Fruit fly (Drosophila melanogaster) ovary, adult (tissue): ENCODE measurements around the gene CG42570.

Source experiments
- CG17801 ChIP-seq: fragments of 200-800 bp; optimal IDR thresholded peaks from 2 replicates; lab custom pipeline; 2019; ENCODE audit warnings: missing biosample characterization, mild to moderate bottlenecking, missing genetic modification characterization, moderate library complexity; ENCODE audit not compliant: partially characterized antibody

Gene CG42570

DNA sequence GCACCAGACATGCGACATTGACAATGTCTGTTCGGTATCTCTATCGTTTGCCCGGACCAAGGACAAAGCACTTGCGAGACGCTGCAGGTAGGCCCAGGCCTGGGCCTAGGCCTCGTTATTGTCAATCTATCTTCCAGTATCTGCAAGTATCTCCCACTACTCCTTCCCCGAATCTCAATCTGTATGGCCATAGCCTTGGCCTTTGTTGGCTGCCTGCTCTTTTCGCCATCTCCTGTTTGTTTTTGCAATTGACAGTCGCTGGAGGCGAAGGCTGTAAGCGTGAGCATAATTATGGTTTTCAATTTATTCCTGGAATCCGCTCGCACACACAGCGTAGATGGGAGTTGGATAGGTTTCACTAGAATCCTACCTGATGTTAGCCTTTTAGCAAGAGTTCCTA, 5.6 kb upstream of the CG42570 start:
- TF ChIP-seq CG17801 (GFP tag; lab: Kevin White, UChicago), result no peak

dm6 chr3L:15713932-15714492, 3.6 kb upstream of the CG42570 start:
- TF ChIP-seq CG17801 (GFP tag; lab: Kevin White, UChicago), result no peak

DNA sequence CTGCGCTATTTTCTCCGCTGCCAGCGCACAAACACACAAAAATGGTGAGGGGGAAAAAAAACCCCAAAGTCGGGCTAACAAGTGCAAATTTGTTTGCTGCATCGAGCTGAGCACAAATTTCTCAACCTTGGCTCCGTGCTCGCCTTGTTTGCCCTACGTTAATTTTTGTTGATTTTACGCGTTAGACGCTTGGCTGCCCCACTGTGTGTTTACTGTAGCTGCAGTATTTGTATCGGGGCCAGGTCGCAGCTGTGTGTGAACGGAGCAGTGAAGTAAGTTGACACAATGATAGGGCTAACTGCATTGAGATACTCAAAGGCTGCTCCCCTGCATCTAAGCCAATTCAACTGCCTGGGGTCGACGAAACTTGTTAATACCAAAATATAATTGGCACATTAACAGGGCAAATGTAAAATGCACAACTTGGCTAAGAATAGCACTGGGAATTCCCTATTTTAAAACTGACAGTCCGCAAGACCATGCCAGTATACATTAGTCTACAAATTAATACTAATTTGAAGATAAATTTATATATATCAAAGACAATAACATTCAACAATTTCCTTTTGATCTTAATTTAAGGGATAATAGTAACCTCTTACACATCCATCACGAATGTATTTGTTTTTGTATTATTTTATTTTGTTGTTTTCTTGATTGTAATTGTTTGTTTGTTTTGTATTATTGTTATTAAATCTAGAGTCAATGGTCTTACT, 1.7 kb upstream of the CG42570 start, which contains the start of gene CG42571:
Gene CG42571, plus strand, starts transcription at position 666 of the 716 bp plus-strand sequence.
- no peak for TF ChIP-seq CG17801 (GFP tag; lab: Kevin White, UChicago)

DNA sequence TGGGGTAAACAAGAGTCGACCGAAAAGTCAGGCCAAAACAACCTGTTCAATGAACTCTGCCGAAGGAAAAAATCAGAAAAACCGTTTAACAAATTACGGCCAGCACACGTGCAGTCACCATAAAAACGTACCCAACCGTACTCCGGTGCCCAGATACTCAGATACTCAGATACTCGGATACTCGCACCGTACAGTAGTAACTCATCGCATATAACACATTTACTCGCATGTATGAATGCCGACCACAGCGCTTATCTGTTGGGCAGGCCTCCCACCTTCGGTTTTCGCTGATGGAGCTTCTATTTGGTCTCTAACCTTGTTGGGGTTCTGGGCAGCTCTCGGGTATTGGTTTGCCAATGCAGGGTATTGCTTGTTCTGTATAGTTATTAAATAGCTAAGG, 2.6 kb downstream of the CG42570 start:
- no peak for TF ChIP-seq CG17801 (GFP tag; lab: Kevin White, UChicago)

- no peak for TF ChIP-seq CG17801 (GFP tag; lab: Kevin White, UChicago)
These were observed 3.3 kb downstream of the CG42570 start for dm6 chr3L:15720905-15721304.

DNA sequence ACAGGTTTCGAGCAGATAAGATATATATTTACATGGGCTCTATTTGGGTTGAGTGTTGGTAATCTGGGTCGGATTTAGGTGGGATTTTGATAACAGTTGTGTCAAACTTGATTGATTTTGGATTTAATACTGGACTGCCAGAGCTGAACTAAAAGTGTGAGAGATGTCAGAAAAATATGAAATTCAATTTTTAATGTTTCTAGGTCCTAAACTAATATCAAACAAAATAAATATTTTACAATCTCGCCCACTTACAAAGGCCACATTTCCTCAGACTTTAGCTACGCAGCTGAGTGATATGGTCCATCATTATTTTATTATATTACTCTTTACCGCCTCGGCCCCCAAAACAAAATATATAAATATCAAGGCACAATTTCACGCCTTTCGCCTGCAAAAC, 9.2 kb downstream of the CG42570 start:
- no peak for TF ChIP-seq CG17801 (GFP tag; lab: Kevin White, UChicago)

DNA sequence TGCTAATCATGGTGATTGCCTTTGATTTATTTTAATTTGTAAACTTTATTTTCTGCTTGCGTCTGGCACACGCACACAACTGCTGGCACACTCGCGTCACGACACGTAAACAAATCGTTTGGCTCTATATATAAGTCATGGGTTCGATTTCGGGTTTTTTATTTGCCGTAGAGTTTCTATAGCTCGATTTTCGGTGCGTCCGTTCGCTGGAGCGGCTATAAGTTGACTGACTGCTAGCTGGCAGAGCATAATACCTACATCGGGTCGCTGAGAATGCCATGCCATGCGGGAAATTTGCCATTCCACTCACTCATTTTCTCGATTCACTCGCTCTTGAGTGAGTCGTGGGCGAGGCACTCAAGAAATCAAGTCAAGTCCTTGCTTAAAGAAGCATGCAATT, 10.6 kb downstream of the CG42570 start, which contains the start of gene comm:
Gene comm, minus strand, starts transcription at position 236 of the 400 bp plus-strand sequence.
- no peak for TF ChIP-seq CG17801 (GFP tag; lab: Kevin White, UChicago)

dm6 chr3L:15729306-15730006, 11.8 kb downstream of the CG42570 start:
- no peak for TF ChIP-seq CG17801 (GFP tag; lab: Kevin White, UChicago)

dm6 chr3L:15731832-15732506, 14.3 kb downstream of the CG42570 start:
- TF ChIP-seq CG17801 (GFP tag; lab: Kevin White, UChicago), result no peak

DNA sequence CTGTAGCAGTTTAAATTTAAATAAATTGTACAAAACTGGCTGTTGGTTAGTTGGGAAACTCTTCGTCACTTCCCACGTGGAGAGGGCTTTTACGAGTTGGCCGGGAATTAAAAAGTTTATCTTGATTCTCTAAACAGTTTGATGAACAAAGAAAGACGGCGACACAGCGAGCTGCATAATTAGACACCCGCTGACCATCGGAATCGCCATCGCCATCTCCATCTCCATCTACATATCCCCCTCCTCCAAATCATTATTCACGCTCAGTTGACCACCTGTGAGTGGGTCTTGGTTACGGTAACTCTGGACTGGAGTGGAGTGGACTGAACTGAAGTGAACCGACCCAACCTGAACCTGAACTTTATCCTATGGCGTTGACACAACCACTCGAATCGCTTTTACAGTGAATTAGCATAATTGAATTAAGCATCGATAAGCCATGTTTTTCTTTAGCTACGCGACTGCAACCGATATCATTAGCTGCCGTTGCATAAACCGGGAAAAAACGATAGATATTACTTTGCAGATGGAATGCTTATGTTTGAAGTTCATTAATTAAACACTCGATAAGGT, 23.2 kb downstream of the CG42570 start:
- no peak for TF ChIP-seq CG17801 (GFP tag; lab: Kevin White, UChicago)

dm6 chr3L:15741843-15742242, 24.2 kb downstream of the CG42570 start:
- TF ChIP-seq CG17801 (GFP tag; lab: Kevin White, UChicago), result no peak

DNA sequence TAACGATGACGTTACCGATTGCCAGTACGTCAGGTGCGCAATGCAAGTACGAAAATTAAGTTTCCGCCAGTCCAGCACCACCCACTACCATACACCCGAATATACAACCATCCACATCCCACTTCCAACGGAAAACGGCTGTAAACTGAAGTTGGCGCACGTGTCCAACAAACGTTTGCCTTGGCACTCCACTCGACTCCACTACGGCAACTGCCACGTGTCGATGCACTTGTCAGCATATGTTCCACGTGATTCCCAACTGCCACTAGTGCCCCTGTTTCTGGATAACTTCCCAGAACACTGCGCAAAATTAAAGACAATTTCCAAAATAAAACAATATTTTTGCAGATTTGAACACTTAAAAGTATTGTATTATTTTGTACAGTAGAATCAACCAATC, 28.6 kb downstream of the CG42570 start:
- TF ChIP-seq CG17801 (GFP tag; lab: Kevin White, UChicago), result no peak

dm6 chr3L:15748376-15748955, 30.8 kb downstream of the CG42570 start:
- no peak for TF ChIP-seq CG17801 (GFP tag; lab: Kevin White, UChicago)

DNA sequence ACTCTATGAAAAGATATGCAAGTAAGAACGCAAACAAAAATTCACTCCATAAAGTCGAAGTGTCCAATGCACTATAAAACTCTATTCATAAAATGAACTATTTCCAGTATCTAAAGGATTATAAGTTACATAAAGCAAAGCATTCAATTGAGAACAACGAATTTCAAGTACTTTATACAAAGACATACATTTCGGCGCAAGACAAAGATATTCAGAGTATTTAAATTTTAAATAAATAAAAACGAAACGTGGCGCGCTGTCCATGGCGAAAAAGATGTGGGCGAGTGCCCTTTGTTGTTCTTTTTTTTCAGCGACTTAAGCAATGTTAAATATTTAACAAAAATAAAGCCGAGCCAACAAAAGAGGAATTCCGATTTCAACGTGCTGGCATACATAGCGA, 31.7 kb downstream of the CG42570 start:
- TF ChIP-seq CG17801 (GFP tag; lab: Kevin White, UChicago), result no peak
